Fruit fly (Drosophila melanogaster): ENCODE measurements around the gene Mcm2.

Gene Mcm2

DNA sequence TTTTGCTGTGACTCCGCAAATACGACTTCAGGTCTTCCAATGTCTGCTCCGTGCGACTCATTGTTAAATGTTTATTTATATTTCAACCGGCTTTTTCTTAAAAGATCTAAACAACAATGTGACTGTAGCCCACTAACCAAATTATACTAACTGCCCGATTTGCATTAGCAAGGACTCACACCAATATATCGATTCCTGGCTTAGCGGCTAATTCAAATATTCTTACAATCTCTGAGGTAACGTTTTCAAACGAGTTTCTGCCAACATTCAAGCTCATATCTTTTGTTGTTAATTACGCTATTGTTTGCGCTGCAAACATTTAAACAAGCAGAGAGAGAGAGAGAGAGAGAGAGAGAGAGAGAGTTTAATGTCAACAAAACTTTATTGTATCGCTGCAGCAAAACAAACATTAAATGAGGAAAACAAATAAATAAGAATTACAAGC, 43.8 kb downstream of the Mcm2 start, which contains the start of gene tex (continued):
- TF ChIP-seq CG10366 (GFP tag; IDR thresholded peaks at IDR 0.05) = no peak
- TF ChIP-seq kni (GFP tag; optimal IDR thresholded peaks at IDR 0.05) = peak; percentile 68
- no peak for TF ChIP-seq cas (GFP tag; IDR thresholded peaks at IDR 0.05)
- peak; percentile 98 for TF ChIP-seq E2f2 (GFP tag; IDR thresholded peaks at IDR 0.05)
- TF ChIP-seq CG7839 (tag; optimal IDR thresholded peaks at IDR 0.05) = no peak
- no peak for TF ChIP-seq dan (GFP tag; IDR thresholded peaks at IDR 0.05)
- peak; percentile 6 for TF ChIP-seq zen (tag; optimal IDR thresholded peaks at IDR 0.05)
- TF ChIP-seq seq (GFP tag; IDR thresholded peaks at IDR 0.05) = no peak
- TF ChIP-seq CG2889 (GFP tag; IDR thresholded peaks at IDR 0.05) = no peak
- peak; percentile 75 for TF ChIP-seq nerfin-1 (tag; optimal IDR thresholded peaks at IDR 0.05)
- no peak for TF ChIP-seq ato (GFP tag; IDR thresholded peaks at IDR 0.05; ENCODE audit: partially characterized antibody)
- TF ChIP-seq CG6175 (GFP tag; IDR thresholded peaks at IDR 0.05) = no peak
- peak; percentile 65; the same call in 2 of the 3 replicates for TF ChIP-seq ci (GFP tag; IDR thresholded peaks at IDR 0.05)
- peak; percentile 49; the same call in 1 of the 2 replicates for TF ChIP-seq Xrp1 (GFP tag; IDR thresholded peaks at IDR 0.05)
- TF ChIP-seq CkIIα-i1 (GFP tag; IDR thresholded peaks at IDR 0.05) = no peak
- no peak for TF ChIP-seq CG6654 (GFP tag; optimal IDR thresholded peaks at IDR 0.05)
- TF ChIP-seq pfk (GFP tag; optimal IDR thresholded peaks at IDR 0.05) = no peak
- no peak for TF ChIP-seq ftz-f1 (GFP tag; optimal IDR thresholded peaks at IDR 0.05)
- no peak for TF ChIP-seq HLH54F (GFP tag; optimal IDR thresholded peaks at IDR 0.05)
- TF ChIP-seq dpn (GFP tag; optimal IDR thresholded peaks at IDR 0.05) = no peak
- TF ChIP-seq p53 (GFP tag; optimal IDR thresholded peaks at IDR 0.05) = no peak
- TF ChIP-seq scrt (GFP tag; optimal IDR thresholded peaks at IDR 0.05) = no peak
- peak; percentile 27; the same call in 1 of the 3 replicates for TF ChIP-seq knrl (GFP tag; IDR thresholded peaks at IDR 0.05; ENCODE audit: partially characterized antibody)
- TF ChIP-seq CG9817 (tag; optimal IDR thresholded peaks at IDR 0.05) = no peak
- no peak for TF ChIP-seq CG13894 (tag; optimal IDR thresholded peaks at IDR 0.05)
- TF ChIP-seq gt (GFP tag; IDR thresholded peaks at IDR 0.05) = no peak
- TF ChIP-seq ERR (GFP tag; optimal IDR thresholded peaks at IDR 0.05) = no peak
- no peak for TF ChIP-seq Atf6 (GFP tag; IDR thresholded peaks at IDR 0.05)
- TF ChIP-seq CG14667 (GFP tag; IDR thresholded peaks at IDR 0.05) = no peak
- no peak for TF ChIP-seq Doc3 (GFP tag; IDR thresholded peaks at IDR 0.05; ENCODE audit: partially characterized antibody)
- no peak for TF ChIP-seq Opbp (GFP tag; IDR thresholded peaks at IDR 0.05; ENCODE audit: partially characterized antibody)
- TF ChIP-seq bigmax (GFP tag; optimal IDR thresholded peaks at IDR 0.05) = no peak
- no peak for TF ChIP-seq CG3065 (GFP tag; optimal IDR thresholded peaks at IDR 0.05)
- TF ChIP-seq crc (GFP tag; optimal IDR thresholded peaks at IDR 0.05) = no peak
- no peak for TF ChIP-seq CG15011 (GFP tag; optimal IDR thresholded peaks at IDR 0.05)
- TF ChIP-seq gcm2 (GFP tag; optimal IDR thresholded peaks at IDR 0.05) = no peak
- TF ChIP-seq Bteb2 (GFP tag; optimal IDR thresholded peaks at IDR 0.05) = no peak
- no peak for TF ChIP-seq CrebB (tag; optimal IDR thresholded peaks at IDR 0.05)
- 0 out of 2 replicates have a peak, but pooled peaks have one; percentile 52 for TF ChIP-seq sim (GFP tag; IDR thresholded peaks at IDR 0.05)
- TF ChIP-seq stc (GFP tag; IDR thresholded peaks at IDR 0.05) = no peak
- TF ChIP-seq HmgD (GFP tag; optimal IDR thresholded peaks at IDR 0.05) = peak; percentile 35
- no peak for TF ChIP-seq CG4404 (GFP tag; IDR thresholded peaks at IDR 0.05)
- TF ChIP-seq Spps (tag; optimal IDR thresholded peaks at IDR 0.05) = peak; percentile 41
- TF ChIP-seq sisA (GFP tag; IDR thresholded peaks at IDR 0.05) = no peak
- peak; percentile 10 for TF ChIP-seq CG5245 (GFP tag; optimal IDR thresholded peaks at IDR 0.05)
- TF ChIP-seq nau (GFP tag; optimal IDR thresholded peaks at IDR 0.05) = no peak
- TF ChIP-seq CG30403 (GFP tag; optimal IDR thresholded peaks at IDR 0.05) = no peak
- peak; percentile 55 for TF ChIP-seq CG1529 (GFP tag; optimal IDR thresholded peaks at IDR 0.05)
- TF ChIP-seq ac (GFP tag; optimal IDR thresholded peaks at IDR 0.05) = peak; percentile 53
- peak; percentile 32 for TF ChIP-seq CG12071 (GFP tag; optimal IDR thresholded peaks at IDR 0.05)
- no peak for TF ChIP-seq tup (GFP tag; optimal IDR thresholded peaks at IDR 0.05)
- no peak for TF ChIP-seq dysf (GFP tag; IDR thresholded peaks at IDR 0.05)

Data from whole organism, embryonic.